Worm (Caenorhabditis elegans): ENCODE results near the gene osg-1.
A peak's percentile ranks its signal among the peaks of the same experiment; 100 is the strongest.

The osg-1 gene

ce11 chrIII:5479493-5480167 lies 7.7 kb upstream of the osg-1 start:
- TF ChIP-seq unc-39 (tag; optimal IDR thresholded peaks at IDR 0.05), result no peak
- no peak for TF ChIP-seq hmg-11 (tag; optimal IDR thresholded peaks at IDR 0.05)
- no peak for TF ChIP-seq mml-1 (tag; optimal IDR thresholded peaks at IDR 0.05)
- peak; percentile 51 for TF ChIP-seq ceh-28 (tag; optimal IDR thresholded peaks at IDR 0.05)
- TF ChIP-seq elt-2 (tag; optimal IDR thresholded peaks at IDR 0.05), result no peak
- no peak for TF ChIP-seq nhr-11 (tag; optimal IDR thresholded peaks at IDR 0.05)

ce11 chrIII:5483738-5484315 lies 3.5 kb upstream of the osg-1 start, which contains the start of the genes R02F2.7 and R02F2.4:
TSS of gene R02F2.7 (minus strand) at chrIII:5483773.
TSS of gene R02F2.4 (plus strand) at chrIII:5484289.
- TF ChIP-seq ceh-28 (tag; optimal IDR thresholded peaks at IDR 0.05) (no peak), elt-3 (tag; optimal IDR thresholded peaks at IDR 0.05) (no peak), unc-62 (GFP tag; optimal IDR thresholded peaks at IDR 0.05) (no peak), ztf-4 (tag; optimal IDR thresholded peaks at IDR 0.05) (no peak), fkh-10 (GFP tag; optimal IDR thresholded peaks at IDR 0.05) (no peak), hmg-11 (tag; optimal IDR thresholded peaks at IDR 0.05) (no peak), pqm-1 (tag; optimal IDR thresholded peaks at IDR 0.05) (no peak), nhr-23 (tag; optimal IDR thresholded peaks at IDR 0.05) (peak; percentile 23), fkh-2 (tag; optimal IDR thresholded peaks at IDR 0.05) (no peak), egl-5 (tag; optimal IDR thresholded peaks at IDR 0.05) (no peak), lsy-12 (tag; optimal IDR thresholded peaks at IDR 0.05) (no peak), nhr-28 (tag; optimal IDR thresholded peaks at IDR 0.05) (no peak), lin-15B (tag; optimal IDR thresholded peaks at IDR 0.05) (peak; percentile 12), nhr-77 (tag; optimal IDR thresholded peaks at IDR 0.05) (no peak), fos-1 (tag; optimal IDR thresholded peaks at IDR 0.05) (no peak), nfya-1 (tag; optimal IDR thresholded peaks at IDR 0.05; ENCODE audit: insufficient read depth) (peak; percentile 2), sea-2 (GFP tag; optimal IDR thresholded peaks at IDR 0.05) (no peak), nhr-67 (tag; optimal IDR thresholded peaks at IDR 0.05) (no peak), zag-1 (tag; optimal IDR thresholded peaks at IDR 0.05) (no peak), eor-1 (tag; optimal IDR thresholded peaks at IDR 0.05) (no peak), elt-2 (tag; optimal IDR thresholded peaks at IDR 0.05) (no peak)

ce11 chrIII:5486345-5486744 lies 1.0 kb upstream of the osg-1 start:
- TF ChIP-seq lsy-12 (tag; optimal IDR thresholded peaks at IDR 0.05) (no peak), nfya-1 (tag; optimal IDR thresholded peaks at IDR 0.05; ENCODE audit: insufficient read depth) (peak; percentile 54)

ce11 chrIII:5495168-5495567 lies 7.8 kb downstream of the osg-1 start, which contains the start of gene R02F2.8:
TSS of gene R02F2.8 (minus strand) at chrIII:5495268.
- TF ChIP-seq fkh-2 (tag; optimal IDR thresholded peaks at IDR 0.05), result no peak
- TF ChIP-seq eor-1 (tag; optimal IDR thresholded peaks at IDR 0.05), result no peak
- TF ChIP-seq ceh-28 (tag; optimal IDR thresholded peaks at IDR 0.05), result no peak
- no peak for TF ChIP-seq mml-1 (tag; optimal IDR thresholded peaks at IDR 0.05)
- TF ChIP-seq fos-1 (tag; optimal IDR thresholded peaks at IDR 0.05), result no peak
- no peak for TF ChIP-seq nhr-28 (tag; optimal IDR thresholded peaks at IDR 0.05)
- TF ChIP-seq lin-15B (tag; optimal IDR thresholded peaks at IDR 0.05), result no peak
- no peak for TF ChIP-seq hmg-11 (tag; optimal IDR thresholded peaks at IDR 0.05)
- no peak for TF ChIP-seq nhr-23 (tag; optimal IDR thresholded peaks at IDR 0.05)
- TF ChIP-seq lin-39 (tag; optimal IDR thresholded peaks at IDR 0.05), result no peak
- TF ChIP-seq nhr-12 (tag; optimal IDR thresholded peaks at IDR 0.05), result no peak
- no peak for TF ChIP-seq jun-1 (tag; optimal IDR thresholded peaks at IDR 0.05)

- TF ChIP-seq tbx-2 (tag; optimal IDR thresholded peaks at IDR 0.05) (no peak), lin-15B (tag; optimal IDR thresholded peaks at IDR 0.05) (peak; percentile 54), fkh-10 (GFP tag; optimal IDR thresholded peaks at IDR 0.05) (no peak), mml-1 (tag; optimal IDR thresholded peaks at IDR 0.05) (no peak), R02D3.7 (tag; optimal IDR thresholded peaks at IDR 0.05) (peak; percentile 96), nhr-25 (tag; optimal IDR thresholded peaks at IDR 0.05) (peak; percentile 0), nhr-23 (tag; optimal IDR thresholded peaks at IDR 0.05) (peak; percentile 67)
Observed at ce11 chrIII:5498973-5499372, 11.6 kb downstream of the osg-1 start, which contains the start of gene R02F2.9. TSS of gene R02F2.9 (plus strand) at chrIII:5499190.

Measured in whole organism, L3 larva.